Worm (Caenorhabditis elegans) whole organism, young adult: ENCODE results near the gene chil-24.

Source experiments
- F10E7.11 ChIP-seq: sonication (generic microtip); optimal IDR thresholded peaks from 2 replicates; lab custom pipeline; 2017; ENCODE audit warnings: mild to moderate bottlenecking, missing genetic modification characterization, moderate library complexity, missing compliant biosample characterization
- F23B12.7 ChIP-seq: sonication (generic microtip); optimal IDR thresholded peaks from 2 replicates; lab custom pipeline; 2017; ENCODE audit warnings: missing genetic modification characterization, mild to moderate bottlenecking, missing compliant biosample characterization, antibody characterized with exemption, moderate library complexity; ENCODE audit not compliant: insufficient read depth
- F52B5.7 ChIP-seq: sonication (generic microtip); optimal IDR thresholded peaks from 2 replicates; lab custom pipeline; 2016; ENCODE audit warnings: mild to moderate bottlenecking, missing genetic modification characterization, missing compliant biosample characterization
- F57A8.1 ChIP-seq: fragments of 200-800 bp; sonication (Bioruptor generic); optimal IDR thresholded peaks from 2 replicates; lab custom pipeline; 2018; ENCODE audit warnings: mild to moderate bottlenecking, missing genetic modification characterization, moderate library complexity, missing compliant biosample characterization
- T07F8.4 ChIP-seq: sonication (generic microtip); optimal IDR thresholded peaks from 2 replicates; lab custom pipeline; 2016; ENCODE audit warnings: mild to moderate bottlenecking, missing genetic modification characterization, moderate library complexity, missing compliant biosample characterization
- T26A5.8 ChIP-seq: sonication (generic microtip); optimal IDR thresholded peaks from 2 replicates; lab custom pipeline; 2016; ENCODE audit warnings: missing genetic modification characterization, missing compliant biosample characterization
- ZK185.1 ChIP-seq: sonication (generic microtip); optimal IDR thresholded peaks from 2 replicates; lab custom pipeline; 2016; ENCODE audit warnings: mild to moderate bottlenecking, missing genetic modification characterization, missing compliant biosample characterization; ENCODE audit not compliant: poor library complexity, severe bottlenecking
- athp-1 ChIP-seq: sonication (generic microtip); optimal IDR thresholded peaks from 2 replicates; lab custom pipeline; 2017; ENCODE audit warnings: mild to moderate bottlenecking, missing genetic modification characterization, missing compliant biosample characterization
- attf-6 ChIP-seq: fragments of 200-800 bp; sonication (Bioruptor generic); IDR thresholded peaks from 2 replicates; pipeline ENCODE4 v1.3.6; 2022; ENCODE audit warnings: missing genetic modification reagents, missing genetic modification characterization, missing compliant biosample characterization
- ccch-3 ChIP-seq: fragments of 200-800 bp; sonication (Bioruptor generic); optimal IDR thresholded peaks from 2 replicates; lab custom pipeline; 2018; ENCODE audit warnings: mild to moderate bottlenecking, missing genetic modification characterization, missing compliant biosample characterization
- cebp-2 ChIP-seq: fragments of 200-800 bp; sonication (Bioruptor generic); IDR thresholded peaks from 2 replicates; pipeline ENCODE4 v1.3.6; 2022; ENCODE audit warnings: missing genetic modification characterization, missing compliant biosample characterization
- ceh-27 ChIP-seq: fragments of 200-800 bp; sonication (Bioruptor generic); optimal IDR thresholded peaks from 2 replicates; lab custom pipeline; 2018; ENCODE audit warnings: mild to moderate bottlenecking, missing genetic modification characterization, moderate library complexity, missing compliant biosample characterization
- chd-7 ChIP-seq: sonication (generic microtip); optimal IDR thresholded peaks from 2 replicates; lab custom pipeline; 2016; ENCODE audit warnings: mild to moderate bottlenecking, missing genetic modification characterization, moderate library complexity, missing compliant biosample characterization
- die-1 ChIP-seq: sonication (generic microtip); optimal IDR thresholded peaks from 2 replicates; lab custom pipeline; 2016; ENCODE audit warnings: missing genotype, mild to moderate bottlenecking, missing genetic modification characterization, missing compliant biosample characterization
- egl-18 ChIP-seq: fragments of 200-800 bp; sonication (Bioruptor generic); IDR thresholded peaks from 2 replicates; pipeline ENCODE4 v1.3.6; 2022; ENCODE audit warnings: missing genetic modification reagents, missing genetic modification characterization, missing compliant biosample characterization
- hlh-12 ChIP-seq: sonication (generic microtip); optimal IDR thresholded peaks from 2 replicates; lab custom pipeline; 2016; ENCODE audit warnings: missing genetic modification characterization, missing compliant biosample characterization
- hlh-26 ChIP-seq: fragments of 200-800 bp; sonication (Bioruptor generic); conservative IDR thresholded peaks from 2 replicates; pipeline ENCODE4 v1.3.6; 2022; ENCODE audit warnings: missing genetic modification reagents, missing genetic modification characterization, missing compliant biosample characterization
- lin-35 ChIP-seq, 3 experiments: fragments of 150-350 bp in 2 of 3; sonication (generic microtip) in 1 of 3; optimal IDR thresholded peaks; 2 replicates each; lab custom pipeline; 2014 to 2018; ENCODE audit warnings: missing biosample characterization in 3 of 3, missing genetic modification characterization in 3 of 3, missing genetic modification reagents in 3 of 3
- lin-54 ChIP-seq: fragments of 200-800 bp; sonication (Bioruptor generic); optimal IDR thresholded peaks from 2 replicates; lab custom pipeline; 2018; ENCODE audit warnings: mild to moderate bottlenecking, missing genetic modification characterization, missing compliant biosample characterization
- lsl-1 ChIP-seq: fragments of 200-800 bp; sonication (Bioruptor generic); optimal IDR thresholded peaks from 2 replicates; lab custom pipeline; 2018; ENCODE audit warnings: mild to moderate bottlenecking, missing genetic modification characterization, moderate library complexity, missing compliant biosample characterization
- madf-3 ChIP-seq: fragments of 200-800 bp; sonication (Bioruptor generic); IDR thresholded peaks from 2 replicates; pipeline ENCODE4 v1.3.6; 2022; ENCODE audit warnings: missing genetic modification reagents, missing genetic modification characterization, missing compliant biosample characterization
- mel-28 ChIP-seq: sonication (generic microtip); optimal IDR thresholded peaks from 2 replicates; lab custom pipeline; 2016; ENCODE audit warnings: borderline replicate concordance, mild to moderate bottlenecking, missing genetic modification characterization, missing compliant biosample characterization
- nfya-2 ChIP-seq: fragments of 200-800 bp; sonication (Bioruptor generic); IDR thresholded peaks from 2 replicates; pipeline ENCODE4 v1.3.6; 2022; ENCODE audit warnings: missing genetic modification reagents, missing genetic modification characterization, missing compliant biosample characterization
- nhr-120 ChIP-seq: fragments of 200-800 bp; sonication (Bioruptor generic); IDR thresholded peaks from 2 replicates; pipeline ENCODE4 v1.3.6; 2022; ENCODE audit warnings: missing genetic modification characterization, missing compliant biosample characterization
- nhr-179 ChIP-seq: sonication (generic microtip); optimal IDR thresholded peaks from 2 replicates; lab custom pipeline; 2016; ENCODE audit warnings: mild to moderate bottlenecking, missing genetic modification characterization, missing compliant biosample characterization
- nhr-27 ChIP-seq: fragments of 200-800 bp; sonication (Bioruptor generic); optimal IDR thresholded peaks from 2 replicates; lab custom pipeline; 2018; ENCODE audit warnings: mild to moderate bottlenecking, missing genetic modification characterization, moderate library complexity, missing compliant biosample characterization
- nhr-80 ChIP-seq: sonication (generic microtip); optimal IDR thresholded peaks from 2 replicates; lab custom pipeline; 2016; ENCODE audit warnings: missing genetic modification characterization, missing compliant biosample characterization
- sdz-38 ChIP-seq: sonication (generic microtip); optimal IDR thresholded peaks from 2 replicates; lab custom pipeline; 2016; ENCODE audit warnings: missing genotype, missing genetic modification characterization, missing compliant biosample characterization
- snpc-1.1 ChIP-seq: sonication (generic microtip); optimal IDR thresholded peaks from 2 replicates; lab custom pipeline; 2017; ENCODE audit warnings: missing genetic modification characterization, mild to moderate bottlenecking, missing compliant biosample characterization, antibody characterized with exemption, moderate library complexity, missing genotype, missing genetic modification reagents; ENCODE audit not compliant: insufficient read depth
- snpc-1.3 ChIP-seq: sonication (generic microtip); optimal IDR thresholded peaks from 2 replicates; lab custom pipeline; 2017; ENCODE audit warnings: missing genetic modification characterization, mild to moderate bottlenecking, missing compliant biosample characterization, antibody characterized with exemption, moderate library complexity, missing genotype, missing genetic modification reagents; ENCODE audit not compliant: insufficient read depth
- snpc-3.4 ChIP-seq: sonication (generic microtip); optimal IDR thresholded peaks from 2 replicates; lab custom pipeline; 2017; ENCODE audit warnings: missing genetic modification characterization, mild to moderate bottlenecking, missing compliant biosample characterization, antibody characterized with exemption, moderate library complexity, missing genotype, missing genetic modification reagents
- ztf-18 ChIP-seq: sonication (generic microtip); optimal IDR thresholded peaks from 2 replicates; lab custom pipeline; 2016; ENCODE audit warnings: missing genotype, mild to moderate bottlenecking, missing genetic modification characterization, missing compliant biosample characterization
- ztf-6 ChIP-seq: fragments of 200-800 bp; sonication (Bioruptor generic); IDR thresholded peaks from 2 replicates; pipeline ENCODE4 v1.3.6; 2022; ENCODE audit warnings: missing genetic modification reagents, missing genetic modification characterization, missing compliant biosample characterization

chil-24 gene

ce11 chrII:3145842-3146241, 16.9 kb downstream of the chil-24 start, which contains the start of gene T10D4.15:
Gene T10D4.15, plus strand, starts transcription at chrII:3146142.
- TF ChIP-seq F52B5.7 (tag; lab: Kevin White, UChicago): no peak
- TF ChIP-seq snpc-1.1 (tag; lab: Kevin White, UChicago): no peak
- TF ChIP-seq lin-54 (GFP tag; lab: Kevin White, UChicago): no peak
- TF ChIP-seq ccch-3 (GFP tag; lab: Kevin White, UChicago): no peak
- TF ChIP-seq hlh-12 (tag; lab: Kevin White, UChicago): no peak
- TF ChIP-seq ztf-18: no peak
- no peak for TF ChIP-seq cebp-2 (GFP tag; lab: Robert Waterston, UW)
- TF ChIP-seq ceh-27 (GFP tag; lab: Kevin White, UChicago): no peak

- TF ChIP-seq die-1 (tag; lab: Kevin White, UChicago): no peak
- TF ChIP-seq snpc-3.4 (tag; lab: Kevin White, UChicago): no peak
- TF ChIP-seq lsl-1: no peak
- no peak for TF ChIP-seq F57A8.1 (GFP tag; lab: Kevin White, UChicago)
- TF ChIP-seq sdz-38: no peak
- no peak for TF ChIP-seq T07F8.4 (tag; lab: Kevin White, UChicago)
- no peak for TF ChIP-seq madf-3 (GFP tag; lab: Robert Waterston, UW)
- no peak for TF ChIP-seq nhr-120 (GFP tag; lab: Robert Waterston, UW)
- no peak for TF ChIP-seq lin-35 (GFP tag; optimal IDR thresholded peaks at IDR 0.05; lab: Kevin White, UChicago)
- TF ChIP-seq chd-7 (tag; lab: Kevin White, UChicago): no peak
- TF ChIP-seq ztf-6 (GFP tag; lab: Robert Waterston, UW): no peak
- TF ChIP-seq T26A5.8 (tag; lab: Kevin White, UChicago): no peak
- no peak for TF ChIP-seq ZK185.1 (tag; lab: Kevin White, UChicago)
- no peak for TF ChIP-seq nfya-2 (GFP tag; lab: Robert Waterston, UW)
- TF ChIP-seq hlh-26: no peak
- no peak for TF ChIP-seq mel-28
- no peak for TF ChIP-seq ceh-27 (GFP tag; lab: Kevin White, UChicago)
- TF ChIP-seq attf-6 (GFP tag; lab: Robert Waterston, UW): no peak
Measured at ce11 chrII:3148404-3148803, 19.4 kb downstream of the chil-24 start.

DNA sequence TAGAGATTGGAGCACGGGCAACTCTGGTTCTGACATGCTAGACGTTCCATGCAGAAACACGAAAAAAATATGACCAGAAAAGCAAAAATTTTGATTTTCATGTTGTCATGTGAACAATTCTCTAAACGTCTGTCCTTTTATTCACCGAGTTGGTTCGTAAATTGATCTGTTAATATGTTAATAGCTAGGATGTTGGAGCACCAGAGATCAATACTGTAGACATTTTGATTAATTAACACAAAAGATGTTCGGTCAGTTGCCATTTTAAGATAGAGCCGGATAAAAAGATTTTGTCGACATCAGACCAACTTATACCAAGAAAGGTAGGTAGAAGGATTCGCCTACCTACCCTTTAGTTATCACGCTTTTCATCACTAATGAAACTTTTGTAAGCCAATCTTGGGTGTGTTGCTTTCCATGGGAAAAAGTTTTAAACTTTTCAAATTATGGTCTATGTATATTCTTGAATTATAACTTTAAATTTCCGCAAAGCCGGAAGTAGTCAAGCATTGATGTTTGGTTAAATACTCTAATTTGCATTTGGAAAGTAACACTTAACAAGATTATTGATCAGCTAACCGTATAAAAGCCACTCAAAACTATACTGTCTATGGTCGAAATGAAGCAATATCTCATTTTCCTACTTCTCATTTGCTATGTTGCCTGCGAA, 20.7 kb downstream of the chil-24 start, which contains the start of the genes T10D4.11 and T10D4.1:
T10D4.11 (minus strand) TSS at position 101 of the 670 bp plus-strand sequence.
T10D4.1 (plus strand) TSS at position 620 of the 670 bp plus-strand sequence.
- TF ChIP-seq egl-18 (GFP tag; lab: Robert Waterston, UW) (no peak), snpc-1.3 (tag; lab: Kevin White, UChicago) (no peak), F23B12.7 (tag; lab: Kevin White, UChicago) (no peak), athp-1 (tag; lab: Kevin White, UChicago) (no peak), nhr-27 (tag; lab: Kevin White, UChicago) (no peak), nhr-179 (tag; lab: Kevin White, UChicago) (no peak), nhr-80 (tag; lab: Kevin White, UChicago) (no peak), F10E7.11 (no peak)
